Fruit fly (Drosophila melanogaster): Measurements from ENCODE around the gene kuz.

kuz gene

dm6 chr2L:13571791-13572451 is 22.0 kb downstream of the kuz start (continued):
- TF ChIP-seq Blimp-1 (GFP tag; optimal IDR thresholded peaks at IDR 0.05) (peak; percentile 41), Hsf (GFP tag; optimal IDR thresholded peaks at IDR 0.05) (no peak), gem (tag; optimal IDR thresholded peaks at IDR 0.05) (peak; percentile 54), jigr1 (GFP tag; IDR thresholded peaks at IDR 0.05) (no peak), ase (GFP tag; IDR thresholded peaks at IDR 0.05) (no peak), CG6813 (GFP tag; optimal IDR thresholded peaks at IDR 0.05) (no peak), CG15514 (GFP tag; optimal IDR thresholded peaks at IDR 0.05) (no peak), fd3F (GFP tag; optimal IDR thresholded peaks at IDR 0.05) (no peak), her (GFP tag; optimal IDR thresholded peaks at IDR 0.05) (no peak), CG15601 (tag; optimal IDR thresholded peaks at IDR 0.05) (peak; percentile 5), NK7.1 (GFP tag; optimal IDR thresholded peaks at IDR 0.05) (no peak), jumu (GFP tag; optimal IDR thresholded peaks at IDR 0.05) (no peak), inv (GFP tag; IDR thresholded peaks at IDR 0.05; ENCODE audit: partially characterized antibody) (no peak), sens-2 (GFP tag; IDR thresholded peaks at IDR 0.05) (no peak), Hr51 (GFP tag; optimal IDR thresholded peaks at IDR 0.05) (peak in 1 of 2 experiments; percentile 47), Hand (GFP tag; optimal IDR thresholded peaks at IDR 0.05) (no peak), CG10321 (GFP tag; IDR thresholded peaks at IDR 0.05) (peak; percentile 35; the same call in 1 of the 2 replicates), E2f1 (GFP tag; IDR thresholded peaks at IDR 0.05) (peak; percentile 19; the same call in 1 of the 2 replicates), btn (GFP tag; optimal IDR thresholded peaks at IDR 0.05) (no peak), sisA (GFP tag; IDR thresholded peaks at IDR 0.05) (no peak), CG8765 (GFP tag; IDR thresholded peaks at IDR 0.05) (no peak), Camta (GFP tag; optimal IDR thresholded peaks at IDR 0.05) (no peak), lbe (GFP tag; optimal IDR thresholded peaks at IDR 0.05) (no peak), HLHmδ (GFP tag; optimal IDR thresholded peaks at IDR 0.05) (no peak), Max (GFP tag; optimal IDR thresholded peaks at IDR 0.05) (no peak), CG2678 (tag; optimal IDR thresholded peaks at IDR 0.05) (peak; percentile 74), CG30020 (tag; optimal IDR thresholded peaks at IDR 0.05) (no peak), bsh (GFP tag; optimal IDR thresholded peaks at IDR 0.05) (peak in 1 of 2 experiments; percentile 51), tap (tag; optimal IDR thresholded peaks at IDR 0.05) (peak; percentile 30), CoRest (tag; optimal IDR thresholded peaks at IDR 0.05) (peak; percentile 53), nom (GFP tag; optimal IDR thresholded peaks at IDR 0.05) (no peak), pros (GFP tag; optimal IDR thresholded peaks at IDR 0.05) (no peak), CG3726 (GFP tag; IDR thresholded peaks at IDR 0.05) (no peak), CG10565 (GFP tag; optimal IDR thresholded peaks at IDR 0.05) (no peak), Nf-YB (GFP tag; optimal IDR thresholded peaks at IDR 0.05) (no peak), CG30403 (GFP tag; optimal IDR thresholded peaks at IDR 0.05) (peak; percentile 5), CG18262 (tag; optimal IDR thresholded peaks at IDR 0.05) (peak; percentile 46), CG3281 (GFP tag; optimal IDR thresholded peaks at IDR 0.05) (peak; percentile 1), prd (optimal IDR thresholded peaks at IDR 0.05) (no peak), prd (GFP tag; IDR thresholded peaks at IDR 0.05) (no peak; the same call in 2 of the 3 replicates), phol (tag; optimal IDR thresholded peaks at IDR 0.05) (peak; percentile 49), bigmax (GFP tag; optimal IDR thresholded peaks at IDR 0.05) (no peak), otp (GFP tag; IDR thresholded peaks at IDR 0.05) (0 out of 3 replicates have a peak, but pooled peaks have one; percentile 7), CG18619 (GFP tag; optimal IDR thresholded peaks at IDR 0.05) (peak; percentile 12), ewg (GFP tag; optimal IDR thresholded peaks at IDR 0.05) (no peak), Drgx (GFP tag; IDR thresholded peaks at IDR 0.05) (peak; percentile 54; the same call in 1 of the 2 replicates), gce (GFP tag; IDR thresholded peaks at IDR 0.05) (no peak), D19A (tag; optimal IDR thresholded peaks at IDR 0.05) (peak; percentile 34), lmd (GFP tag; IDR thresholded peaks at IDR 0.05) (no peak), CTCF (GFP tag; optimal IDR thresholded peaks at IDR 0.05) (no peak)
